Worm (Caenorhabditis elegans): Measurements from ENCODE around the gene nimk-1.

Gene nimk-1

DNA sequence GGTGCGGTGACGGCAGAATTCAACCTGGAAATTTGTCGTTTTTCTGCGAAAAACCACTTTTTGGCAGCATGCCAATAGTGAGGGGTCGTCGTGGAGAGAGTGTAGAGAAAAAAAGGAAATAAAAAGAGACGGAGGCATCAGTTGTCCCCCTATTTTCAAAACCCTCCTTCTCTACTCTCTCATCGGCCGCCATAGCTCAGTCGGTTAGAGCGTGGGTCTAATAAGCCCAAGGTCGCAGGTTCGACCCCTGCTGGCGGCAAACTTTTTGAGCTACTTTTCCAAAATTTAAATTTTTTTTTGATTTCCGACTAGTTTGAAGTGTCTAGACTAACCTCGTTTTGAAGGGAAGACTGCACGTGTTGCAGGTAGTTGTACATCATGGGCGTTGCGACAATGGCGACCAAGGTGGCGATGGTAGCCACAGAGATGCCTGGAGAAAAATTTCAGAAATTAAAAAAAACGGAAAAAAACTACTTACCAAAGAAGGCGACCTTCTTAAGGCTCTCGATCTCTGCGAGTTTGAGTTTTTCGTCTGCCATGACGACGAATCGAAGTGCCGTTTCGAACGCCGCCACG lies 40.9 kb upstream of the nimk-1 start, which contains the start of gene col-85 (continued):
- TF ChIP-seq mep-1 (tag; optimal IDR thresholded peaks at IDR 0.05) (peak; percentile 58), nhr-28 (tag; optimal IDR thresholded peaks at IDR 0.05) (peak; percentile 72), ceh-43 (GFP tag; optimal IDR thresholded peaks at IDR 0.05) (peak; percentile 94), elt-1 (tag; optimal IDR thresholded peaks at IDR 0.05; ENCODE audit: borderline replicate concordance, insufficient read depth) (peak; percentile 10), ztf-11 (tag; optimal IDR thresholded peaks at IDR 0.05) (peak; percentile 40)

DNA sequence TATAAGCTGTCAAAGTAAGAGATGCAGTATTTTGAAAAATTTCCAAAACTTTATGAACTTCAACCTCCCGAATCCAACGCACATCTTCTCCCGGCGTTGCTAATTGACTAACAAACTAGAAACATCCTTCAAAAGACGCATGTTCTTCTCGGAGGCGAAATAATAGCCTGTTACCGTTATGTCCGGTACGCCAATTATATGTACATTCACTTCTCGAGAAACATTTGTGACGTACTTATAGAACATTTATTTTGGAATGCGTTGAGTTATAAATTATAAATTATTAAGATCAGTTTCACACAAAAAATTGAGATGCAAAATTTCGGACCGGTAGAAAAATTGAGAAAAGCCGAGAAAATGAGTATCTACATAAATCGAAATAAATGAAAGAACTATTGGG lies 38.6 kb upstream of the nimk-1 start, which contains the start of gene T21B4.3:
TSS of gene T21B4.3 (minus strand) at position 101 of the 400 bp plus-strand sequence.
- TF ChIP-seq ham-2 (GFP tag; optimal IDR thresholded peaks at IDR 0.05), result no peak
- TF ChIP-seq sptf-1 (tag; optimal IDR thresholded peaks at IDR 0.05), result no peak
- TF ChIP-seq bed-3 (GFP tag; optimal IDR thresholded peaks at IDR 0.05), result no peak
- no peak for TF ChIP-seq cnd-1 (tag; optimal IDR thresholded peaks at IDR 0.05)

DNA sequence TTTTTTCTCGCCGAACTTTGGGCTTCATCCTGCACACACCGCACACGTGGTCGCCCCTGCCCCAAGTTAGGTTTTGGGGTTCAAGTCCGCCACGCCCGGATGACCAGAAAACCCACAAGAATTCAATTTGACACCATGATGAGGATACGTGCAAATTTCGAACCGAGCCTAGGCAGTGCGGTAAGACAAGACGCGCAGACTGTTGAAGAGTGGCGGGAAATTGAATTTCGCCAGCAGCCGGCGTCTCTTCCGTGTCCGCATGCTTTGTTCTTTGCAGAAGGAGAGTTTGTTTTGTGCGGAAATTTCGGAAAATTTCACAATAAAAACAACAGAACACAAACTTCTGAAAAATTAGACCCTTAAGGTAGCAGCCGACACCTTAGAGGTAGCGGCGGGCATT lies 35.6 kb upstream of the nimk-1 start:
- TF ChIP-seq ces-1 (GFP tag; optimal IDR thresholded peaks at IDR 0.05) (peak; percentile 91), sptf-1 (tag; optimal IDR thresholded peaks at IDR 0.05) (no peak), nhr-237 (tag; optimal IDR thresholded peaks at IDR 0.05) (no peak), drap-1 (GFP tag; optimal IDR thresholded peaks at IDR 0.05) (no peak), nhr-2 (tag; optimal IDR thresholded peaks at IDR 0.05) (no peak), nhr-28 (tag; optimal IDR thresholded peaks at IDR 0.05) (no peak)

DNA sequence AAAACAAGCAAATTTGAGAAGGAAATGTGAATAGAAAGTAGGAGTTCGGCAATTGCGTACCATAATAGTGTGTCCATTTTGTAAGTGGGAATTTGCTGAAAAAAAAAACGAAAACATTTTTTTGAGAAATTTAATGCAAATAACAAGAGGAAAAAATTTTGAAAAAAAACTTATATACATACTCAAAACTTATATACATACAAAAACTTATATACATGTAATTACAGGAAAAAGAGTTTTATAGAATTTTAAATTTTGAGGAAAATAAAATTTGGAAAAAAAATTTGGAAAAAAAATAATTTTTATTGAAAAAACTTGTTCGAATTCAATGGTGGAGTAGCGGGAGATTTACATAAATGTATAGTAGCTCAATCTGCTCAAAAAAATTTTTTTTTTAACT lies 32.8 kb upstream of the nimk-1 start, which contains the start of gene ador-1:
TSS of gene ador-1 (minus strand) at position 101 of the 400 bp plus-strand sequence.
- no peak for TF ChIP-seq nhr-237 (tag; optimal IDR thresholded peaks at IDR 0.05)
- TF ChIP-seq nhr-76 (tag; optimal IDR thresholded peaks at IDR 0.05), result no peak
- no peak for TF ChIP-seq ham-2 (GFP tag; optimal IDR thresholded peaks at IDR 0.05)
- TF ChIP-seq M03D4.4 (tag; optimal IDR thresholded peaks at IDR 0.05), result no peak
- TF ChIP-seq elt-1 (tag; optimal IDR thresholded peaks at IDR 0.05; ENCODE audit: borderline replicate concordance, insufficient read depth), result no peak
- no peak for TF ChIP-seq ceh-43 (GFP tag; optimal IDR thresholded peaks at IDR 0.05)
- TF ChIP-seq unc-62 (GFP tag; optimal IDR thresholded peaks at IDR 0.05), result no peak
- no peak for TF ChIP-seq mab-5 (tag; optimal IDR thresholded peaks at IDR 0.05)
- TF ChIP-seq elt-3 (tag; optimal IDR thresholded peaks at IDR 0.05), result no peak
- TF ChIP-seq hlh-1 (tag; optimal IDR thresholded peaks at IDR 0.05), result no peak
- no peak for TF ChIP-seq nhr-28 (tag; optimal IDR thresholded peaks at IDR 0.05)
- no peak for TF ChIP-seq lin-32 (GFP tag; optimal IDR thresholded peaks at IDR 0.05)
- no peak for TF ChIP-seq cnd-1 (tag; optimal IDR thresholded peaks at IDR 0.05)
- TF ChIP-seq ceh-39 (tag; optimal IDR thresholded peaks at IDR 0.05), result no peak
- TF ChIP-seq pha-4 (tag; optimal IDR thresholded peaks at IDR 0.05), result no peak

DNA sequence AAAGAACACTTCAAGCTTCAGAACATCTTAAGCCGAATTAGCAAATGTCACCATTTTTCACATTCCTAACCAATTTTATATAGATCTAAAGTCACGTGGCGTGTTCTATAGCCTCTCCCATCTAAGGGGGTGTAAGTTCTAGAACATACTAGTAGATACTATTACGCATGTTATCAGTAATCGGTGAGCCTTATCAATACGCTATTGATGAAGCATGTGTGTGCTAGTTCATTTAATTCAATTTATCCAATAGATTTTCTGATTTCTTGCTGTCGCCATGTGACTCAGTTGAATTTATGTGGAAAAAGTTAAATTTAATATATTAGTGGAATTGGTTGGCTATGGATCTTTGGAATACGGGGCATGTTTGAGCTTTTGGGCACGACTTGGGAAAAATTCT lies 29.0 kb upstream of the nimk-1 start:
- TF ChIP-seq unc-62 (GFP tag; optimal IDR thresholded peaks at IDR 0.05) (no peak), drap-1 (GFP tag; optimal IDR thresholded peaks at IDR 0.05) (no peak), elt-1 (tag; optimal IDR thresholded peaks at IDR 0.05; ENCODE audit: borderline replicate concordance, insufficient read depth) (no peak), mls-2 (tag; optimal IDR thresholded peaks at IDR 0.05) (no peak)

DNA sequence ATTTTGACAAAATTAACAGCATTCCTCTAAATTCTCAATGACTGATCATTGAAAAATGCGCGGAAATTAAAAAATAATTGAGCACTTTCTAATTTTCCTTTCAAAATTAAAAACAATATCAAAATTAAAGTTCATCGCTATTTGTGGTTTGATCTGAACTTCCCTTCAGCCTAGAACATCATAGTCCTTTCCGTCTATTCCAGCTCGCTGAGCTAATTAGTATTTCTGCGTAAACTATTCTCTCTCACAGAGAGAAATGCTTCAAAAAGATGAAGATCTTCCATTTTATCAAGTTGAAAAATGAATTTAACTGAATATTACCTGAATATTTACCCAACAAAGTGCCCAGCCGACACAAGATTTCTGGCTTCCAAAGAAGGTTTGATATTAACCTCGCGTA lies 28.5 kb upstream of the nimk-1 start, which contains the start of gene srh-68:
TSS of gene srh-68 (plus strand) at position 301 of the 400 bp plus-strand sequence.
- no peak for TF ChIP-seq sptf-1 (tag; optimal IDR thresholded peaks at IDR 0.05)
- TF ChIP-seq snpc-4 (tag; optimal IDR thresholded peaks at IDR 0.05), result no peak
- no peak for TF ChIP-seq unc-39 (tag; optimal IDR thresholded peaks at IDR 0.05)
- no peak for TF ChIP-seq ceh-39 (tag; optimal IDR thresholded peaks at IDR 0.05)
- TF ChIP-seq blmp-1 (tag; optimal IDR thresholded peaks at IDR 0.05), result no peak
- TF ChIP-seq pha-4 (tag; optimal IDR thresholded peaks at IDR 0.05), result no peak
- TF ChIP-seq ztf-11 (tag; optimal IDR thresholded peaks at IDR 0.05), result no peak
- TF ChIP-seq nhr-2 (tag; optimal IDR thresholded peaks at IDR 0.05), result no peak
- TF ChIP-seq nhr-237 (tag; optimal IDR thresholded peaks at IDR 0.05), result no peak

DNA sequence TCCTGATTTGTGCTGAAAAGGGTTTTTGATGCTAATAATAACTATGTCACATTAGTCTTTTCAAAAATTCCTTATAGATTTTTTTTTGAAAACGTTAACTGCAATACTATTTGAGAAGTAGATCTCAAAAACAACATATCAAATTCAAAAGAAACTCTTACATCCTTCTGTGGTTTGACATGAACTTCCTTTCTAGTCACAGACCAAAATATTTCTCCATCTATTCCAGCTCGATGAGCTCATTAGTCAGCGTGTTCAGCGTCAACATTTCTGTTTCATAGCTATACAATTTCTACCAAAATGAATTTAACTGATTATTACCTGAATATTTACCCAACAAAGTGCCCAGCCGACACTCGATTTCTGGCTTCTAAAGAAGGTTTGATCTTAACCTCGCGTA lies 26.9 kb upstream of the nimk-1 start, which contains the start of gene srh-67:
TSS of gene srh-67 (plus strand) at position 301 of the 400 bp plus-strand sequence.
- no peak for TF ChIP-seq lin-13 (tag; optimal IDR thresholded peaks at IDR 0.05)
- no peak for TF ChIP-seq nhr-2 (tag; optimal IDR thresholded peaks at IDR 0.05)
- TF ChIP-seq ceh-39 (tag; optimal IDR thresholded peaks at IDR 0.05), result no peak
- TF ChIP-seq blmp-1 (tag; optimal IDR thresholded peaks at IDR 0.05), result no peak
- no peak for TF ChIP-seq nhr-28 (tag; optimal IDR thresholded peaks at IDR 0.05)
